Worm (Caenorhabditis elegans) whole organism, young adult: Measurements from ENCODE around the gene Y48C3A.5.

ENCODE experiments used
- B0336.3 ChIP-seq: fragments of 200-800 bp; sonication (Bioruptor generic); IDR thresholded peaks from 2 replicates; pipeline ENCODE4 v1.3.6; 2022; ENCODE audit warnings: missing genetic modification characterization, missing compliant biosample characterization
- D2030.7 ChIP-seq: fragments of 200-800 bp; sonication (Bioruptor generic); IDR thresholded peaks from 2 replicates; pipeline ENCODE4 v1.3.6; 2022; ENCODE audit warnings: missing genetic modification reagents, missing genetic modification characterization, missing compliant biosample characterization
- F10E7.11 ChIP-seq: sonication (generic microtip); optimal IDR thresholded peaks from 2 replicates; lab custom pipeline; 2017; ENCODE audit warnings: mild to moderate bottlenecking, missing genetic modification characterization, moderate library complexity, missing compliant biosample characterization
- F33H1.4 ChIP-seq: fragments of 200-800 bp; sonication (Bioruptor generic); IDR thresholded peaks from 2 replicates; pipeline ENCODE4 v1.3.6; 2022; ENCODE audit warnings: missing genetic modification reagents, missing genetic modification characterization, missing compliant biosample characterization
- F37B4.10 ChIP-seq: fragments of 200-800 bp; sonication (Bioruptor generic); IDR thresholded peaks from 2 replicates; pipeline ENCODE4 v1.3.6; 2022; ENCODE audit warnings: missing genetic modification characterization, missing compliant biosample characterization
- F57C9.4 ChIP-seq: sonication (generic microtip); optimal IDR thresholded peaks from 2 replicates; lab custom pipeline; 2017; ENCODE audit warnings: mild to moderate bottlenecking, missing genetic modification characterization, missing compliant biosample characterization
- Y53F4B.3 ChIP-seq: fragments of 200-800 bp; sonication (Bioruptor generic); IDR thresholded peaks from 2 replicates; pipeline ENCODE4 v1.3.6; 2022; ENCODE audit warnings: missing genetic modification reagents, missing genetic modification characterization, missing compliant biosample characterization
- Y53G8AR.9 ChIP-seq: fragments of 200-800 bp; sonication (Bioruptor generic); conservative IDR thresholded peaks from 2 replicates; pipeline ENCODE4 v1.3.6; 2022; ENCODE audit warnings: missing genetic modification reagents, missing genetic modification characterization, missing compliant biosample characterization
- Y56A3A.18 ChIP-seq: fragments of 200-800 bp; sonication (Bioruptor generic); IDR thresholded peaks from 2 replicates; pipeline ENCODE4 v1.3.6; 2022; ENCODE audit warnings: missing genetic modification reagents, missing genetic modification characterization, missing compliant biosample characterization
- Y79H2A.3 ChIP-seq: fragments of 200-800 bp; sonication (Bioruptor generic); conservative IDR thresholded peaks from 2 replicates; pipeline ENCODE4 v1.3.6; 2022; ENCODE audit warnings: missing genetic modification reagents, missing genetic modification characterization, missing compliant biosample characterization
- bed-1 ChIP-seq: fragments of 200-800 bp; sonication (Bioruptor generic); IDR thresholded peaks from 2 replicates; pipeline ENCODE4 v1.3.6; 2022; ENCODE audit warnings: missing genetic modification reagents, missing genetic modification characterization, missing compliant biosample characterization
- cebp-2 ChIP-seq: fragments of 200-800 bp; sonication (Bioruptor generic); IDR thresholded peaks from 2 replicates; pipeline ENCODE4 v1.3.6; 2022; ENCODE audit warnings: missing genetic modification characterization, missing compliant biosample characterization
- ceh-27 ChIP-seq: fragments of 200-800 bp; sonication (Bioruptor generic); optimal IDR thresholded peaks from 2 replicates; lab custom pipeline; 2018; ENCODE audit warnings: mild to moderate bottlenecking, missing genetic modification characterization, moderate library complexity, missing compliant biosample characterization
- ceh-40 ChIP-seq: fragments of 200-800 bp; sonication (Bioruptor generic); IDR thresholded peaks from 2 replicates; pipeline ENCODE4 v1.3.6; 2022; ENCODE audit warnings: missing genetic modification characterization, missing compliant biosample characterization
- ceh-79 ChIP-seq: sonication (generic microtip); optimal IDR thresholded peaks from 2 replicates; lab custom pipeline; 2017; ENCODE audit warnings: mild to moderate bottlenecking, missing genetic modification characterization, missing compliant biosample characterization
- chd-7 ChIP-seq: sonication (generic microtip); optimal IDR thresholded peaks from 2 replicates; lab custom pipeline; 2016; ENCODE audit warnings: mild to moderate bottlenecking, missing genetic modification characterization, moderate library complexity, missing compliant biosample characterization
- die-1 ChIP-seq: sonication (generic microtip); optimal IDR thresholded peaks from 2 replicates; lab custom pipeline; 2016; ENCODE audit warnings: missing genotype, mild to moderate bottlenecking, missing genetic modification characterization, missing compliant biosample characterization
- dox-1 ChIP-seq: fragments of 200-800 bp; sonication (Bioruptor generic); IDR thresholded peaks from 2 replicates; pipeline ENCODE4 v1.3.6; 2022; ENCODE audit warnings: missing genetic modification reagents, missing genetic modification characterization, missing compliant biosample characterization
- dpl-1 ChIP-seq: fragments of 150-350 bp; optimal IDR thresholded peaks from 2 replicates; lab custom pipeline; 2014; ENCODE audit warnings: missing biosample characterization, missing genetic modification reagents, missing genetic modification characterization
- efl-1 ChIP-seq: fragments of 150-350 bp; optimal IDR thresholded peaks from 2 replicates; lab custom pipeline; 2014; ENCODE audit warnings: missing biosample characterization, missing genetic modification reagents, missing genetic modification characterization
- egl-18 ChIP-seq: fragments of 200-800 bp; sonication (Bioruptor generic); IDR thresholded peaks from 2 replicates; pipeline ENCODE4 v1.3.6; 2022; ENCODE audit warnings: missing genetic modification reagents, missing genetic modification characterization, missing compliant biosample characterization
- egl-44 ChIP-seq: fragments of 200-800 bp; sonication (Bioruptor generic); IDR thresholded peaks from 2 replicates; pipeline ENCODE4 v1.3.6; 2022; ENCODE audit warnings: missing genetic modification reagents, missing genetic modification characterization, missing compliant biosample characterization
- fkh-3 ChIP-seq: sonication (generic microtip); optimal IDR thresholded peaks from 2 replicates; lab custom pipeline; 2016; ENCODE audit warnings: mild to moderate bottlenecking, missing genetic modification characterization, missing compliant biosample characterization
- him-1 ChIP-seq: sonication (generic microtip); optimal IDR thresholded peaks from 2 replicates; lab custom pipeline; 2016; ENCODE audit warnings: missing genotype, missing genetic modification reagents, missing genetic modification characterization, missing compliant biosample characterization
- hlh-26 ChIP-seq: fragments of 200-800 bp; sonication (Bioruptor generic); conservative IDR thresholded peaks from 2 replicates; pipeline ENCODE4 v1.3.6; 2022; ENCODE audit warnings: missing genetic modification reagents, missing genetic modification characterization, missing compliant biosample characterization
- lag-1 ChIP-seq: fragments of 200-800 bp; sonication (Bioruptor generic); IDR thresholded peaks from 2 replicates; pipeline ENCODE4 v1.3.6; 2022; ENCODE audit warnings: missing genetic modification reagents, missing genetic modification characterization, missing compliant biosample characterization
- let-607 ChIP-seq, 2 experiments: fragments of 200-800 bp in 1 of 2; sonication (Bioruptor generic) in 1 of 2; sonication (generic microtip) in 1 of 2; optimal IDR thresholded peaks; 2 replicates each; lab custom pipeline; 2016 to 2018; ENCODE audit warnings: mild to moderate bottlenecking in 2 of 2, missing compliant biosample characterization in 2 of 2, missing genetic modification characterization in 2 of 2, moderate library complexity in 2 of 2, missing genotype in 1 of 2
- lin-26 ChIP-seq: fragments of 200-800 bp; sonication (Bioruptor generic); IDR thresholded peaks from 2 replicates; pipeline ENCODE4 v1.3.6; 2022; ENCODE audit warnings: missing genetic modification reagents, missing genetic modification characterization, missing compliant biosample characterization
- lin-35 ChIP-seq, 3 experiments: fragments of 150-350 bp in 2 of 3; sonication (generic microtip) in 1 of 3; optimal IDR thresholded peaks; 2 replicates each; lab custom pipeline; 2014 to 2018; ENCODE audit warnings: missing biosample characterization in 3 of 3, missing genetic modification characterization in 3 of 3, missing genetic modification reagents in 3 of 3
- lin-54 ChIP-seq: fragments of 200-800 bp; sonication (Bioruptor generic); optimal IDR thresholded peaks from 2 replicates; lab custom pipeline; 2018; ENCODE audit warnings: mild to moderate bottlenecking, missing genetic modification characterization, missing compliant biosample characterization
- lsl-1 ChIP-seq: fragments of 200-800 bp; sonication (Bioruptor generic); optimal IDR thresholded peaks from 2 replicates; lab custom pipeline; 2018; ENCODE audit warnings: mild to moderate bottlenecking, missing genetic modification characterization, moderate library complexity, missing compliant biosample characterization
- madf-10 ChIP-seq: sonication (generic microtip); optimal IDR thresholded peaks from 2 replicates; lab custom pipeline; 2016; ENCODE audit warnings: mild to moderate bottlenecking, missing genetic modification characterization, missing compliant biosample characterization
- madf-3 ChIP-seq: fragments of 200-800 bp; sonication (Bioruptor generic); IDR thresholded peaks from 2 replicates; pipeline ENCODE4 v1.3.6; 2022; ENCODE audit warnings: missing genetic modification reagents, missing genetic modification characterization, missing compliant biosample characterization
- madf-6 ChIP-seq: fragments of 200-800 bp; sonication (Bioruptor generic); IDR thresholded peaks from 2 replicates; pipeline ENCODE4 v1.3.6; 2022; ENCODE audit warnings: missing genetic modification reagents, missing genetic modification characterization, missing compliant biosample characterization
- mcd-1 ChIP-seq: fragments of 200-800 bp; sonication (Bioruptor generic); IDR thresholded peaks from 2 replicates; pipeline ENCODE4 v1.3.6; 2022; ENCODE audit warnings: missing genetic modification reagents, missing genetic modification characterization, missing compliant biosample characterization
- mxl-1 ChIP-seq: sonication (generic microtip); optimal IDR thresholded peaks from 2 replicates; lab custom pipeline; 2016; ENCODE audit warnings: missing genetic modification characterization, missing compliant biosample characterization
- nhr-80 ChIP-seq: sonication (generic microtip); optimal IDR thresholded peaks from 2 replicates; lab custom pipeline; 2016; ENCODE audit warnings: missing genetic modification characterization, missing compliant biosample characterization
- pha-4 ChIP-seq: fragments of 150-350 bp; sonication (generic microtip); optimal IDR thresholded peaks from 2 replicates; lab custom pipeline; 2014; ENCODE audit warnings: missing biosample characterization, missing genetic modification reagents, missing genetic modification characterization
- snpc-1.3 ChIP-seq: sonication (generic microtip); optimal IDR thresholded peaks from 2 replicates; lab custom pipeline; 2017; ENCODE audit warnings: missing genetic modification characterization, mild to moderate bottlenecking, missing compliant biosample characterization, antibody characterized with exemption, moderate library complexity, missing genotype, missing genetic modification reagents; ENCODE audit not compliant: insufficient read depth
- snpc-4 ChIP-seq, 5 experiments: fragments of 150-350 bp in 1 of 5; sonication (generic microtip) in 4 of 5; optimal IDR thresholded peaks; 2 replicates each; lab custom pipeline; 2014 to 2018; ENCODE audit warnings: missing genetic modification characterization in 5 of 5, missing biosample characterization in 3 of 5, antibody characterized with exemption in 2 of 5, mild to moderate bottlenecking in 2 of 5, missing compliant biosample characterization in 2 of 5, missing genotype in 2 of 5, moderate library complexity in 2 of 5, missing genetic modification reagents in 1 of 5
- somi-1 ChIP-seq: fragments of 200-800 bp; sonication (Bioruptor generic); optimal IDR thresholded peaks from 2 replicates; lab custom pipeline; 2018; ENCODE audit warnings: mild to moderate bottlenecking, missing genetic modification characterization, missing compliant biosample characterization
- tbp1 ChIP-seq: fragments of 200-800 bp; sonication (Bioruptor generic); optimal IDR thresholded peaks from 2 replicates; lab custom pipeline; 2018; ENCODE audit warnings: mild to moderate bottlenecking, missing genetic modification characterization, missing compliant biosample characterization
- xnd-1 ChIP-seq: sonication (generic microtip); optimal IDR thresholded peaks from 2 replicates; lab custom pipeline; 2016; ENCODE audit warnings: missing genotype, missing genetic modification reagents, missing genetic modification characterization, missing compliant biosample characterization
- zfh-2 ChIP-seq: fragments of 200-800 bp; sonication (Bioruptor generic); conservative IDR thresholded peaks from 2 replicates; pipeline ENCODE4 v1.3.6; 2022; ENCODE audit warnings: missing genetic modification reagents, missing genetic modification characterization, missing compliant biosample characterization
- ztf-22 ChIP-seq: fragments of 200-800 bp; sonication (Bioruptor generic); optimal IDR thresholded peaks from 2 replicates; lab custom pipeline; 2018; ENCODE audit warnings: mild to moderate bottlenecking, missing genetic modification characterization, moderate library complexity, missing compliant biosample characterization
- ztf-26 ChIP-seq: sonication (generic microtip); optimal IDR thresholded peaks from 2 replicates; lab custom pipeline; 2017; ENCODE audit warnings: missing genetic modification characterization, missing compliant biosample characterization
- ztf-28 ChIP-seq: fragments of 200-800 bp; sonication (Bioruptor generic); IDR thresholded peaks from 2 replicates; pipeline ENCODE4 v1.3.6; 2022; ENCODE audit warnings: missing genetic modification reagents, missing genetic modification characterization, missing compliant biosample characterization
- ztf-3 ChIP-seq: fragments of 200-800 bp; sonication (Bioruptor generic); optimal IDR thresholded peaks from 2 replicates; lab custom pipeline; 2018; ENCODE audit warnings: mild to moderate bottlenecking, missing genetic modification characterization, missing compliant biosample characterization

The Y48C3A.5 gene

ce11 chrII:13237829-13238404 lies 33.0 kb upstream of the Y48C3A.5 start, which contains the start of gene romo-1 (continued):
- TF ChIP-seq ztf-3 (no peak), ceh-27 (GFP tag; lab: Kevin White, UChicago) (no peak), dpl-1 (GFP tag; lab: Kevin White, UChicago) (peak; percentile 76), hlh-26 (GFP tag; lab: Robert Waterston, UW) (no peak), ceh-79 (tag; lab: Kevin White, UChicago) (no peak), F33H1.4 (GFP tag; lab: Robert Waterston, UW) (peak; percentile 32), ztf-26 (no peak), let-607 (tag; optimal IDR thresholded peaks at IDR 0.05; lab: Kevin White, UChicago) (peak in 1 of 2 experiments; percentile 29), D2030.7 (GFP tag; lab: Robert Waterston, UW) (peak; percentile 25; the same call in 1 of the 2 replicates), B0336.3 (GFP tag; lab: Robert Waterston, UW) (no peak), tbp1 (peak; percentile 7), F57C9.4 (no peak), madf-3 (no peak), lag-1 (GFP tag; lab: Robert Waterston, UW) (no peak), die-1 (tag; lab: Kevin White, UChicago) (no peak), Y53F4B.3 (GFP tag; lab: Robert Waterston, UW) (no peak), madf-10 (tag; lab: Kevin White, UChicago) (no peak), efl-1 (GFP tag; lab: Kevin White, UChicago) (peak; percentile 63), ceh-40 (GFP tag; lab: Robert Waterston, UW) (no peak), F37B4.10 (no peak), bed-1 (GFP tag; lab: Robert Waterston, UW) (no peak), mcd-1 (GFP tag; lab: Robert Waterston, UW) (peak; percentile 71), zfh-2 (no peak), snpc-4 (GFP tag; optimal IDR thresholded peaks at IDR 0.05; lab: Kevin White, UChicago) (no peak), snpc-4 (tag; optimal IDR thresholded peaks at IDR 0.05; lab: Kevin White, UChicago) (peak in 2 of 4 experiments; percentile 36 to 58), lin-54 (GFP tag; lab: Kevin White, UChicago) (peak; percentile 92), Y56A3A.18 (GFP tag; lab: Robert Waterston, UW) (no peak), xnd-1 (peak; percentile 55), nhr-80 (tag; lab: Kevin White, UChicago) (no peak), fkh-3 (tag; lab: Kevin White, UChicago) (no peak), lin-26 (GFP tag; lab: Robert Waterston, UW) (no peak), lsl-1 (peak; percentile 68), cebp-2 (GFP tag; lab: Robert Waterston, UW) (no peak), lin-35 (GFP tag; optimal IDR thresholded peaks at IDR 0.05; lab: Kevin White, UChicago) (peak in 1 of 3 experiments; percentile 94), dox-1 (GFP tag; lab: Robert Waterston, UW) (0 out of 2 replicates have a peak, but pooled peaks have one; percentile 33), madf-6 (GFP tag; lab: Robert Waterston, UW) (peak; percentile 55), egl-44 (GFP tag; lab: Robert Waterston, UW) (no peak), ztf-28 (GFP tag; lab: Robert Waterston, UW) (no peak), mxl-1 (no peak), egl-18 (GFP tag; lab: Robert Waterston, UW) (no peak), ztf-22 (GFP tag; lab: Kevin White, UChicago) (no peak), Y53G8AR.9 (GFP tag; lab: Robert Waterston, UW) (no peak), him-1 (tag; lab: Kevin White, UChicago) (peak; percentile 39), F10E7.11 (tag; lab: Kevin White, UChicago) (no peak), snpc-1.3 (tag; lab: Kevin White, UChicago) (peak; percentile 3), pha-4 (peak; percentile 92), somi-1 (GFP tag; lab: Kevin White, UChicago) (no peak), Y79H2A.3 (no peak), chd-7 (tag; lab: Kevin White, UChicago) (no peak)
